Fruit fly (Drosophila melanogaster): Measurements from ENCODE around the gene CG13465.

Gene CG13465

dm6 chr3L:14970213-14970612 is 26.1 kb upstream of the CG13465 start:
- TF ChIP-seq Myc (optimal IDR thresholded peaks at IDR 0.05): no peak
- TF ChIP-seq psq (GFP tag; optimal IDR thresholded peaks at IDR 0.05): no peak
- no peak for TF ChIP-seq sv (GFP tag; optimal IDR thresholded peaks at IDR 0.05)
- no peak for TF ChIP-seq Abd-B (GFP tag; optimal IDR thresholded peaks at IDR 0.05)
- no peak for TF ChIP-seq usp (GFP tag; optimal IDR thresholded peaks at IDR 0.05)
- TF ChIP-seq Mio (GFP tag; optimal IDR thresholded peaks at IDR 0.05): no peak
- TF ChIP-seq sage (GFP tag; optimal IDR thresholded peaks at IDR 0.05): no peak
- TF ChIP-seq jim (GFP tag; optimal IDR thresholded peaks at IDR 0.05): no peak
- no peak for TF ChIP-seq OdsH (GFP tag; optimal IDR thresholded peaks at IDR 0.05)
- TF ChIP-seq N (GFP tag; optimal IDR thresholded peaks at IDR 0.05): no peak
- no peak for TF ChIP-seq fru (GFP tag; optimal IDR thresholded peaks at IDR 0.05)
- TF ChIP-seq Rel (GFP tag; optimal IDR thresholded peaks at IDR 0.05): no peak
- no peak for TF ChIP-seq Rel (tag; optimal IDR thresholded peaks at IDR 0.05)
- TF ChIP-seq Hnf4 (GFP tag; optimal IDR thresholded peaks at IDR 0.05): no peak
- no peak for TF ChIP-seq h (GFP tag; optimal IDR thresholded peaks at IDR 0.05)
- no peak for TF ChIP-seq CrebA (GFP tag; optimal IDR thresholded peaks at IDR 0.05; ENCODE audit: borderline replicate concordance)
- no peak for TF ChIP-seq GATAd (GFP tag; optimal IDR thresholded peaks at IDR 0.05)

- peak; percentile 14 for TF ChIP-seq Hnf4 (GFP tag; optimal IDR thresholded peaks at IDR 0.05)
- TF ChIP-seq dl (GFP tag; optimal IDR thresholded peaks at IDR 0.05; ENCODE audit: insufficient read depth in 1 of 2, partially characterized antibody in 2 of 2): peak in 1 of 2 experiments; percentile 59
- peak; percentile 26 for TF ChIP-seq h (GFP tag; optimal IDR thresholded peaks at IDR 0.05)
- TF ChIP-seq woc (GFP tag; optimal IDR thresholded peaks at IDR 0.05): peak; percentile 16
- no peak for TF ChIP-seq brk (GFP tag; optimal IDR thresholded peaks at IDR 0.05)
- TF ChIP-seq fru (GFP tag; optimal IDR thresholded peaks at IDR 0.05): peak; percentile 25
- no peak for TF ChIP-seq Sp1 (GFP tag; optimal IDR thresholded peaks at IDR 0.05)
- peak; percentile 56 for TF ChIP-seq Dif (GFP tag; optimal IDR thresholded peaks at IDR 0.05; ENCODE audit: partially characterized antibody)
- peak; percentile 56 for TF ChIP-seq Vsx2 (GFP tag; optimal IDR thresholded peaks at IDR 0.05; ENCODE audit: partially characterized antibody)
- TF ChIP-seq ey (GFP tag; optimal IDR thresholded peaks at IDR 0.05): no peak
- TF ChIP-seq Jra (GFP tag; optimal IDR thresholded peaks at IDR 0.05): no peak
Observed at dm6 chr3L:14969171-14969570, 25.0 kb upstream of the CG13465 start, which contains the start of gene Tom. Gene Tom, plus strand, starts transcription at chr3L:14969344.

- TF ChIP-seq CG9705 (GFP tag; optimal IDR thresholded peaks at IDR 0.05) (no peak), rgr (GFP tag; optimal IDR thresholded peaks at IDR 0.05) (no peak), Vsx2 (GFP tag; optimal IDR thresholded peaks at IDR 0.05; ENCODE audit: partially characterized antibody) (no peak), Mio (GFP tag; optimal IDR thresholded peaks at IDR 0.05) (no peak), fru (GFP tag; optimal IDR thresholded peaks at IDR 0.05) (no peak), dsf (GFP tag; optimal IDR thresholded peaks at IDR 0.05; ENCODE audit: borderline replicate concordance) (no peak), CG32264 (GFP tag; optimal IDR thresholded peaks at IDR 0.05) (no peak), Abd-B (GFP tag; optimal IDR thresholded peaks at IDR 0.05) (no peak), Hr83 (GFP tag; optimal IDR thresholded peaks at IDR 0.05; ENCODE audit: poor library complexity, severe bottlenecking) (no peak), Dfd (GFP tag; optimal IDR thresholded peaks at IDR 0.05) (no peak)
Observed at dm6 chr3L:14968553-14968952, 24.4 kb upstream of the CG13465 start.

dm6 chr3L:14967691-14968538 is 23.8 kb upstream of the CG13465 start:
- no peak for TF ChIP-seq psq (GFP tag; optimal IDR thresholded peaks at IDR 0.05)
- TF ChIP-seq sv (GFP tag; optimal IDR thresholded peaks at IDR 0.05): no peak
- TF ChIP-seq HLH106 (tag; optimal IDR thresholded peaks at IDR 0.05): no peak

Data from whole organism, wandering third instar larva.